Worm (Caenorhabditis elegans) whole organism, early embryonic: ENCODE results near the gene ntr-2.

Experiments
- B0310.2 ChIP-seq: sonication (generic microtip); optimal IDR thresholded peaks from 2 replicates; lab custom pipeline; 2016; ENCODE audit warnings: mild to moderate bottlenecking, missing genetic modification characterization, missing compliant biosample characterization
- F13C5.2 ChIP-seq: sonication (generic microtip); optimal IDR thresholded peaks from 2 replicates; lab custom pipeline; 2017; ENCODE audit warnings: mild to moderate bottlenecking, missing genetic modification characterization, inconsistent platforms, missing compliant biosample characterization
- aly-1 ChIP-seq: sonication (generic microtip); optimal IDR thresholded peaks from 2 replicates; lab custom pipeline; 2016; ENCODE audit warnings: missing genetic modification characterization, missing compliant biosample characterization
- ama-1 ChIP-seq: fragments of 150-350 bp; optimal IDR thresholded peaks from 2 replicates; lab custom pipeline; 2014
- ceh-13 ChIP-seq: fragments of 200-800 bp; sonication (Bioruptor generic); optimal IDR thresholded peaks from 2 replicates; lab custom pipeline; 2018; ENCODE audit warnings: mild to moderate bottlenecking, missing genetic modification characterization, missing compliant biosample characterization
- ceh-36 ChIP-seq: sonication (generic microtip); optimal IDR thresholded peaks from 2 replicates; lab custom pipeline; 2016; ENCODE audit warnings: missing genetic modification characterization, inconsistent platforms, missing compliant biosample characterization
- ets-7 ChIP-seq: sonication (generic microtip); optimal IDR thresholded peaks from 2 replicates; lab custom pipeline; 2016; ENCODE audit warnings: missing genotype, missing genetic modification characterization, missing compliant biosample characterization
- flt-1 ChIP-seq: fragments of 200-800 bp; sonication (Bioruptor generic); IDR thresholded peaks from 2 replicates; pipeline ENCODE4 v1.3.6; 2022; ENCODE audit warnings: missing genetic modification characterization, missing compliant biosample characterization
- hmbx-1 ChIP-seq: sonication (generic microtip); optimal IDR thresholded peaks from 2 replicates; lab custom pipeline; 2016; ENCODE audit warnings: mild to moderate bottlenecking, missing genetic modification characterization, missing compliant biosample characterization
- hmg-4 ChIP-seq: fragments of 200-800 bp; sonication (Bioruptor generic); optimal IDR thresholded peaks from 2 replicates; lab custom pipeline; 2018; ENCODE audit warnings: mild to moderate bottlenecking, missing genetic modification characterization, missing compliant biosample characterization
- hnd-1 ChIP-seq: sonication (generic microtip); optimal IDR thresholded peaks from 2 replicates; lab custom pipeline; 2016; ENCODE audit warnings: missing genetic modification characterization, missing compliant biosample characterization
- pes-1 ChIP-seq: fragments of 200-800 bp; sonication (Bioruptor generic); IDR thresholded peaks from 2 replicates; pipeline ENCODE4 v1.3.6; 2022; ENCODE audit warnings: missing genetic modification reagents, missing genetic modification characterization, missing compliant biosample characterization
- scrt-1 ChIP-seq: fragments of 200-800 bp; sonication (Bioruptor generic); IDR thresholded peaks from 2 replicates; pipeline ENCODE4 v1.3.6; 2022; ENCODE audit warnings: missing genetic modification characterization, missing compliant biosample characterization
- sea-1 ChIP-seq: fragments of 200-800 bp; sonication (Bioruptor generic); conservative IDR thresholded peaks from 2 replicates; pipeline ENCODE4 v1.3.6; 2022; ENCODE audit warnings: missing genetic modification characterization, missing compliant biosample characterization
- tbx-11 ChIP-seq: fragments of 200-800 bp; sonication (Bioruptor generic); IDR thresholded peaks from 2 replicates; pipeline ENCODE4 v1.3.6; 2022; ENCODE audit warnings: missing genetic modification characterization, missing compliant biosample characterization
- tbx-37 ChIP-seq: fragments of 200-800 bp; sonication (Bioruptor generic); conservative IDR thresholded peaks from 2 replicates; pipeline ENCODE4 v1.3.6; 2022; ENCODE audit warnings: missing genetic modification reagents, missing genetic modification characterization, missing compliant biosample characterization
- tra-4 ChIP-seq: sonication (generic microtip); optimal IDR thresholded peaks from 2 replicates; lab custom pipeline; 2017; ENCODE audit warnings: missing genetic modification characterization, missing compliant biosample characterization

ntr-2 gene

DNA sequence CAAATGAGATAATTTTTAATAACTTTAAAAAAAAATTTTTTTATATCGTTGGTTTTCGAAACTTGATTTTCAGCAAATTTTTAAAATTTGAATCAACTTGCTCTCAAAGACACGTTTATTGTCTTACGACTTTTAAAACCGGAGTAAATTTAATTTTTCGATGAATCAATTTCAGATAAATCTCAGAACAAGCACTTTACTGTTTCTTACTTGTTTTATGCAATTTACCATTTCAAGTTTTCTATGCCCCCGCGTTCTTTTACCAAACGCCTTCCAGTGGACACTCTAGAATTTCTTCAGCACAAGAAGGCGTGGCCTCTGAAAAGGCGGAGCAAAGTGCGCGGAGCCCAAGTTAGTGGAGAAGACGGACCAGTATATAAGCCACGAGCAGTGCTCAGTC lies 47.6 kb downstream of the ntr-2 start, which contains the start of gene flp-8:
TSS of gene flp-8 (plus strand) at position 301 of the 400 bp plus-strand sequence.
- TF ChIP-seq tbx-11 (GFP tag; lab: Robert Waterston, UW) (no peak), flt-1 (GFP tag; lab: Robert Waterston, UW) (no peak), ama-1 (lab: Kevin White, UChicago) (no peak), ets-7 (tag; lab: Kevin White, UChicago) (no peak), hmg-4 (GFP tag; lab: Kevin White, UChicago) (no peak), pes-1 (GFP tag; lab: Robert Waterston, UW) (no peak)

DNA sequence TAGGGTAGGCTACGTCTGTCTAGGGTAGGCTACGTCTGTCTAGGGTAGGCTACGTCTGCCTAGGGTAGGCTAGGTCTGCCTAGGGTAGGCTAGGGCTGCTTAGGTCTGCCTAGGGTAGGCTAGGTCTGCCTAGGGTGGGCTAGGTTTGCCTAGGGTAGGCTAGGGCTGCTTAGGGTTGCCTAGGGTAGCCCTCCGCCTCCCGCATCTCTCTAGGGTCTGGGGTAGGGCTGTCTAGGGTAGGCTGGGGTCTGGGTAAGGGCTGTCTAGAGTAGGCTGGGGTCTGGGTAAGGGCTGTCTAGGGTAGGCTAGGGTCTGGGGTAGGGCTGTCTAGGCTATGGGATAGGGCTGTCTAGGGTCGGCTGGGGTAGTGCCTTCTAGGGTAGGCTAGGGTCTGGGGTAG lies 51.1 kb downstream of the ntr-2 start:
- TF ChIP-seq tbx-37 (GFP tag; lab: Robert Waterston, UW) (no peak), aly-1 (no peak), sea-1 (GFP tag; lab: Robert Waterston, UW) (no peak), F13C5.2 (tag; lab: Kevin White, UChicago) (no peak), scrt-1 (GFP tag; lab: Robert Waterston, UW) (no peak), flt-1 (GFP tag; lab: Robert Waterston, UW) (no peak), ama-1 (lab: Kevin White, UChicago) (no peak), hmg-4 (GFP tag; lab: Kevin White, UChicago) (no peak), ceh-36 (tag; lab: Kevin White, UChicago) (no peak), pes-1 (GFP tag; lab: Robert Waterston, UW) (no peak), hnd-1 (tag; lab: Kevin White, UChicago) (no peak)

DNA sequence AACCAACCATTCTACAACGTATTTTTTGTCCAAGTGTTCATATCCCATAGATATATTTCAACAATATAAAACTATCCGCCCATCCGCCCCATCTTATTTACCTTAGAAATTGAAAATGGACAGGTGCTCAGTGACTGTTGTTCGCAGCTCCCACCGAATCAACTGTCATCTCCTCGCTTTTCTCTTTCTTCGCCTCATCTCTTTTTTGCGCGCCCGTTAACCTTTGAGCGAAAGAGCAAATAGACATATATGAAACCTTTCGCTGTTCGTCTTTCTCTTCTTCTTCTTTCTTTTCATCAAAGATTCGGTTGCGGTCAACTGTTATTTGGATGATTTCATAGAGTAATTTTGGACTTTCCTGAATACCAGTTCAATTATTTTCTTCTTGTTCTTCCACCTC lies 53.1 kb downstream of the ntr-2 start, which contains the start of gene sssh-1:
TSS of gene sssh-1 (plus strand) at position 301 of the 400 bp plus-strand sequence.
- no peak for TF ChIP-seq hmbx-1
- TF ChIP-seq ceh-36 (tag; lab: Kevin White, UChicago), result no peak
- TF ChIP-seq hnd-1 (tag; lab: Kevin White, UChicago), result no peak
- no peak for TF ChIP-seq ets-7 (tag; lab: Kevin White, UChicago)
- TF ChIP-seq B0310.2 (tag; lab: Kevin White, UChicago), result no peak
- no peak for TF ChIP-seq aly-1
- TF ChIP-seq F13C5.2 (tag; lab: Kevin White, UChicago), result no peak
- no peak for TF ChIP-seq ceh-13 (GFP tag; lab: Kevin White, UChicago)
- no peak for TF ChIP-seq flt-1 (GFP tag; lab: Robert Waterston, UW)
- no peak for TF ChIP-seq sea-1 (GFP tag; lab: Robert Waterston, UW)
- TF ChIP-seq tra-4 (tag; lab: Kevin White, UChicago), result no peak
